Worm (Caenorhabditis elegans) whole organism, L4/young adult: Measurements from ENCODE around the gene srh-277.

Experiments
- W03F9.2 ChIP-seq: fragments of 150-350 bp; optimal IDR thresholded peaks from 2 replicates; lab custom pipeline; 2014; ENCODE audit warnings: missing biosample characterization, missing genetic modification characterization
- dao-5 ChIP-seq: sonication (generic microtip); optimal IDR thresholded peaks from 2 replicates; lab custom pipeline; 2016; ENCODE audit warnings: missing genotype, missing genetic modification characterization, moderate library complexity, missing compliant biosample characterization
- him-1 ChIP-seq: sonication (generic microtip); optimal IDR thresholded peaks from 2 replicates; lab custom pipeline; 2016; ENCODE audit warnings: missing genotype, missing genetic modification reagents, missing genetic modification characterization, missing compliant biosample characterization

The srh-277 gene

DNA sequence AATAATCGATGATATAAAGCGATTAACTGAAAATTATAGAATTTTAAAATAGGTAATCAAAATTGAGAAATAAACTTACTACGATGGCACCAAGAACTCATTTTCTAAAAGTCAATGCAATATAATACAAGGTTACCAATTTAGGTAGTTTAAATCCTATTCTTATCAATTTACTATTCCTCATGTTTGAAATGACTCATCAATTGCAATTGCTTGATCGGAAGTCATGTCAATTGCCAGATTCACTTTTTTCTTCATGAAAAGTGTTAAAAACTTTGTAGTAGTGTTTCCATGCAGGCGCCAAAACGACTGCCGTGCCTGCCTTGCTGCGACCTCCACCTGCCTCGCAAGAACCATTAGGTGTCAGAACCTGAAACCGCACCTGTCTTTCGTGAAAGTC is 43.6 kb downstream of the srh-277 start, which contains the start of gene F11A5.13:
Gene F11A5.13 (minus strand): TSS at position 101 of the 400 bp plus-strand sequence.
- TF ChIP-seq W03F9.2 (tag; lab: Kevin White, UChicago) (no peak), dao-5 (tag; lab: Kevin White, UChicago) (no peak), him-1 (tag; lab: Kevin White, UChicago) (no peak)

DNA sequence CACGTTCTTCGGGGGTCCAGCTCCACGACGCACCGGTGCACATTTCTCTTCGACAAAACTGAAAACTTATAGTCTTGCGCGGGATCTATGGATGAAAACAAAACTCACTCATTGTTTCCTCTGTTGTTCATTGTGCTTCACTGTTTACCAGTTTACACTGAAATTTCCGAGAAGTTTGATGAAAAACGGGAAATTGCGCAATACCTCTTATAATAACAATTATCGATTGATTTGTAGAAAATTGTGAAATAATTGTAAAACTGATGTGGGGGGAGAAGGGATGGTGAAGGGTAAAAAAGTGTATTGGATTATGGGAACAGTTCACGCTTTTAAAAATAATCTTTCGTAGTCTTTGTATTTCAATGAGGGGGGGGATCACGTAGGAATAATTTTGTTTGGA is 46.4 kb downstream of the srh-277 start:
- TF ChIP-seq W03F9.2 (tag; lab: Kevin White, UChicago) (no peak), him-1 (tag; lab: Kevin White, UChicago) (no peak), dao-5 (tag; lab: Kevin White, UChicago) (no peak)

DNA sequence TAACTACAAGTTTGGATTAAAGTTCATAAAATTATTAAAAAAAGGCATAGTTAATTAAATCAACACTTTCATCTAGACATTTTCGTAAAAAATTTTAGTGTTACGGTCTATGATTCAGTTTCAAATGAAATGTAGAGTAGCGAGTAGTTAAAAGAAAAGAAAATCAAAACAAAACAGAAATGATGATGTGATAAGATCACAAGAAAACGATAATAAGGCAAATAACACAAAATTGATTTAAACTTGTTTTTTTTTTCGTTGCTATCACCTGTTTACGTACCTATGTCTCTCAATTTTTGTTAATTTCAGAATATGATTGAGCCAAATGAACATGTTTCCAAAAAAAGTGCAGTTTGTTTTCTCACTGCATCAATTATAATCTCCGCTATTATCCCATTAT is 46.9 kb downstream of the srh-277 start, which contains the start of the genes F21H7.2 and F21H7.12:
Gene F21H7.2 (minus strand): TSS at position 101 of the 400 bp plus-strand sequence.
Gene F21H7.12 (plus strand): TSS at position 270 of the 400 bp plus-strand sequence.
- TF ChIP-seq him-1 (tag; lab: Kevin White, UChicago) (no peak), dao-5 (tag; lab: Kevin White, UChicago) (no peak), W03F9.2 (tag; lab: Kevin White, UChicago) (no peak)

- TF ChIP-seq dao-5 (tag; lab: Kevin White, UChicago) = no peak
- TF ChIP-seq him-1 (tag; lab: Kevin White, UChicago) = no peak
- no peak for TF ChIP-seq W03F9.2 (tag; lab: Kevin White, UChicago)
Measured at ce11 chrV:16232180-16232579, 49.2 kb downstream of the srh-277 start, which contains the start of gene gst-22. gst-22 (minus strand) TSS chrV:16232282.

- no peak for TF ChIP-seq W03F9.2 (tag; lab: Kevin White, UChicago)
- no peak for TF ChIP-seq him-1 (tag; lab: Kevin White, UChicago)
- no peak for TF ChIP-seq dao-5 (tag; lab: Kevin White, UChicago)
Measured at ce11 chrV:16233624-16234023, 50.6 kb downstream of the srh-277 start, which contains the start of gene clec-233. clec-233 (plus strand) TSS chrV:16233924.

ce11 chrV:16235135-16235534 is 52.1 kb downstream of the srh-277 start, which contains the start of gene F21H7.3:
F21H7.3 (minus strand) TSS chrV:16235235.
- no peak for TF ChIP-seq dao-5 (tag; lab: Kevin White, UChicago)
- TF ChIP-seq him-1 (tag; lab: Kevin White, UChicago) = no peak

ce11 chrV:16235647-16236046 is 52.6 kb downstream of the srh-277 start, which contains the start of gene srh-98:
srh-98 (minus strand) TSS chrV:16235747.
- no peak for TF ChIP-seq dao-5 (tag; lab: Kevin White, UChicago)
- TF ChIP-seq him-1 (tag; lab: Kevin White, UChicago) = no peak
- no peak for TF ChIP-seq W03F9.2 (tag; lab: Kevin White, UChicago)
